Fruit fly (Drosophila melanogaster): ENCODE results near the gene CG18249.

The CG18249 gene

DNA sequence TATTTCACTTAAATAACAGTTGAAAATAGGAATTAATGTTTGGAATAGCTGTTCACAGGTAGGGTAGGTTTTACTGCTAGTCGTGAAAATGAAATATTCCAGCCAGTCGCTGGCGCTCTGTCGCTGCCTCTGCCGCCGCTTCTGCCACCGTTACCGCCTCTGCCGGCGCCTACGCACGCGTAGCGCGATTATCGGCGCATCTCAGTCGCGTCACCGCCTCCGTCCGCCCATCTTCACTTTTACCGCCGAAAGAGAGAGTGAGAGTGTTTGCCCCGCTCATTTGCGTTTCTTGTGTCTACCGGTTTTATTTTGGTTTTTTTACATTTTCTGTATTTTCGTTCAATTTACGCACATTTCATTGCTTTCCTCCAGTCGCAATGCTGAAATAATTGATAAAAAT, 31.6 kb downstream of the CG18249 start (continued):
- no peak for TF ChIP-seq CG15696 (tag; optimal IDR thresholded peaks at IDR 0.05)
- TF ChIP-seq Ets65A (GFP tag), result peak; percentile 43
- peak; percentile 58 for TF ChIP-seq CG10431 (GFP tag; optimal IDR thresholded peaks at IDR 0.05)
- TF ChIP-seq CG15073 (GFP tag; optimal IDR thresholded peaks at IDR 0.05), result no peak
- no peak for TF ChIP-seq CG15269 (tag; optimal IDR thresholded peaks at IDR 0.05)
- TF ChIP-seq sr (GFP tag; IDR thresholded peaks at IDR 0.05), result peak; percentile 89; the same call in 2 of the 3 replicates
- no peak for TF ChIP-seq cas (GFP tag; IDR thresholded peaks at IDR 0.05)
- no peak for TF ChIP-seq Med (GFP tag)
- peak; percentile 77 for TF ChIP-seq HLHmδ (GFP tag; optimal IDR thresholded peaks at IDR 0.05)
- TF ChIP-seq CG10147 (GFP tag; optimal IDR thresholded peaks at IDR 0.05), result no peak
- TF ChIP-seq CoRest (tag; optimal IDR thresholded peaks at IDR 0.05), result no peak
- no peak for TF ChIP-seq mam (GFP tag; optimal IDR thresholded peaks at IDR 0.05)
- peak; percentile 64 for TF ChIP-seq CG33557 (GFP tag; optimal IDR thresholded peaks at IDR 0.05)
- TF ChIP-seq Dfd (GFP tag; optimal IDR thresholded peaks at IDR 0.05), result no peak
- TF ChIP-seq jumu (GFP tag; optimal IDR thresholded peaks at IDR 0.05), result no peak
- TF ChIP-seq CG6689 (GFP tag; IDR thresholded peaks at IDR 0.05), result no peak
- TF ChIP-seq chinmo (GFP tag; IDR thresholded peaks at IDR 0.05; ENCODE audit: partially characterized antibody), result 0 out of 4 replicates have a peak, but pooled peaks have one; percentile 24
- no peak for TF ChIP-seq Optix (GFP tag; IDR thresholded peaks at IDR 0.05)
- TF ChIP-seq nom (GFP tag; optimal IDR thresholded peaks at IDR 0.05), result no peak
- no peak for TF ChIP-seq gcm (GFP tag; optimal IDR thresholded peaks at IDR 0.05)
- no peak for TF ChIP-seq Poxn (GFP tag; IDR thresholded peaks at IDR 0.05)
- peak; percentile 66 for TF ChIP-seq grn (GFP tag; optimal IDR thresholded peaks at IDR 0.05)
- no peak for TF ChIP-seq CG17385 (GFP tag; optimal IDR thresholded peaks at IDR 0.05)
- TF ChIP-seq CG6254 (GFP tag; optimal IDR thresholded peaks at IDR 0.05), result peak; percentile 7
- TF ChIP-seq Gug (GFP tag; IDR thresholded peaks at IDR 0.05), result no peak
- no peak for TF ChIP-seq CG18764 (GFP tag; optimal IDR thresholded peaks at IDR 0.05)
- no peak for TF ChIP-seq Stat92E (GFP tag; optimal IDR thresholded peaks at IDR 0.05)
- 0 out of 2 replicates have a peak, but pooled peaks have one; percentile 18 for TF ChIP-seq E2f1 (GFP tag; IDR thresholded peaks at IDR 0.05)
- TF ChIP-seq gfzf (GFP tag; optimal IDR thresholded peaks at IDR 0.05), result no peak
- TF ChIP-seq CTCF (GFP tag; optimal IDR thresholded peaks at IDR 0.05), result no peak
- no peak for TF ChIP-seq CG4617 (GFP tag; optimal IDR thresholded peaks at IDR 0.05; ENCODE audit: borderline replicate concordance)
- no peak for TF ChIP-seq sd (tag; optimal IDR thresholded peaks at IDR 0.05)
- TF ChIP-seq repo (GFP tag; optimal IDR thresholded peaks at IDR 0.05), result no peak
- no peak for TF ChIP-seq CG7786 (GFP tag; optimal IDR thresholded peaks at IDR 0.05)
- no peak for TF ChIP-seq br (optimal IDR thresholded peaks at IDR 0.05)
- TF ChIP-seq CG2712 (tag; optimal IDR thresholded peaks at IDR 0.05), result no peak
- TF ChIP-seq tin (GFP tag; optimal IDR thresholded peaks at IDR 0.05), result no peak
- peak; percentile 39; the same call in 1 of the 2 replicates for TF ChIP-seq vvl (GFP tag; IDR thresholded peaks at IDR 0.05)
- TF ChIP-seq tll (GFP tag; optimal IDR thresholded peaks at IDR 0.05), result peak in 1 of 2 experiments; percentile 83
- peak; percentile 99 for TF ChIP-seq Blimp-1 (GFP tag; optimal IDR thresholded peaks at IDR 0.05)
- TF ChIP-seq Ada2b (GFP tag; IDR thresholded peaks at IDR 0.05), result no peak
- TF ChIP-seq nerfin-2 (GFP tag; IDR thresholded peaks at IDR 0.05; ENCODE audit: partially characterized antibody), result no peak
- no peak for TF ChIP-seq Dip2 (GFP tag; IDR thresholded peaks at IDR 0.05)
- TF ChIP-seq lbe (GFP tag; optimal IDR thresholded peaks at IDR 0.05), result no peak
- TF ChIP-seq CG16863 (GFP tag; optimal IDR thresholded peaks at IDR 0.05), result no peak
- TF ChIP-seq slp2 (GFP tag; optimal IDR thresholded peaks at IDR 0.05), result no peak
- TF ChIP-seq CG11560 (tag; IDR thresholded peaks at IDR 0.05), result no peak
- no peak for TF ChIP-seq CG13296 (GFP tag; optimal IDR thresholded peaks at IDR 0.05)
- no peak for TF ChIP-seq CG14050 (GFP tag; IDR thresholded peaks at IDR 0.05)
- peak in 1 of 2 experiments; percentile 16 for TF ChIP-seq Trl (optimal IDR thresholded peaks at IDR 0.05)
- no peak for TF ChIP-seq Trl (GFP tag; optimal IDR thresholded peaks at IDR 0.05)
- TF ChIP-seq shn (GFP tag; optimal IDR thresholded peaks at IDR 0.05), result no peak
